Fruit fly (Drosophila melanogaster) whole organism, wandering third instar larva: ENCODE data around the gene Vps8.

Experiments used
- Abd-B ChIP-seq: fragments of >200 bp; optimal IDR thresholded peaks from 2 replicates; lab custom pipeline; 2017; ENCODE audit warnings: missing biosample characterization, missing genetic modification characterization
- CG32264 ChIP-seq: fragments of 200-800 bp; sonication (Bioruptor generic); optimal IDR thresholded peaks from 2 replicates; lab custom pipeline; 2016; ENCODE audit warnings: missing biosample characterization, missing genetic modification characterization
- CG9705 ChIP-seq: fragments of 200-800 bp; sonication (Bioruptor generic); optimal IDR thresholded peaks from 2 replicates; lab custom pipeline; 2018; ENCODE audit warnings: missing biosample characterization, mild to moderate bottlenecking, missing genetic modification characterization
- CrebA ChIP-seq: fragments of 200-800 bp; sonication (Bioruptor generic); optimal IDR thresholded peaks from 2 replicates; lab custom pipeline; 2016; ENCODE audit warnings: missing biosample characterization, mild to moderate bottlenecking, missing genetic modification characterization, borderline replicate concordance
- Dfd ChIP-seq: fragments of >200 bp; optimal IDR thresholded peaks from 2 replicates; lab custom pipeline; 2017; ENCODE audit warnings: missing biosample characterization, missing genetic modification characterization
- Dif ChIP-seq: fragments of 200-275, 200-300 bp; sonication (Bioruptor generic); optimal IDR thresholded peaks from 2 replicates; lab custom pipeline; 2018; ENCODE audit warnings: missing biosample characterization, missing genetic modification characterization; ENCODE audit not compliant: partially characterized antibody
- GATAd ChIP-seq: sonication (Bioruptor generic); optimal IDR thresholded peaks from 2 replicates; lab custom pipeline; 2016; ENCODE audit warnings: missing biosample characterization, missing genetic modification characterization
- HLH106 ChIP-seq: fragments of 200-800 bp; optimal IDR thresholded peaks from 3 replicates; lab custom pipeline; 2019; ENCODE audit warnings: missing biosample characterization, mild to moderate bottlenecking, missing genetic modification characterization, moderate library complexity
- Hnf4 ChIP-seq: fragments of 200-800 bp; sonication (Bioruptor generic); optimal IDR thresholded peaks from 2 replicates; lab custom pipeline; 2016; ENCODE audit warnings: missing biosample characterization, mild to moderate bottlenecking, missing genetic modification characterization
- Hr78 ChIP-seq: fragments of >200 bp; optimal IDR thresholded peaks from 2 replicates; lab custom pipeline; 2017; ENCODE audit warnings: missing biosample characterization, missing genetic modification characterization
- Hr83 ChIP-seq: fragments of 200-300 bp; sonication (Bioruptor generic); optimal IDR thresholded peaks from 2 replicates; lab custom pipeline; 2016; ENCODE audit warnings: missing biosample characterization, mild to moderate bottlenecking, missing genetic modification characterization, moderate library complexity; ENCODE audit not compliant: poor library complexity, severe bottlenecking
- Jra ChIP-seq: sonication (Bioruptor generic); optimal IDR thresholded peaks from 2 replicates; lab custom pipeline; 2016; ENCODE audit warnings: missing biosample characterization, missing genetic modification characterization
- Mio ChIP-seq: sonication (Bioruptor generic); optimal IDR thresholded peaks from 2 replicates; lab custom pipeline; 2016; ENCODE audit warnings: missing biosample characterization, missing genetic modification characterization
- Myc ChIP-seq: fragments of >200 bp; optimal IDR thresholded peaks from 2 replicates; lab custom pipeline; 2017
- N ChIP-seq: fragments of >200 bp; optimal IDR thresholded peaks from 2 replicates; lab custom pipeline; 2018; ENCODE audit warnings: missing biosample characterization, missing external identifiers, missing genetic modification characterization
- OdsH ChIP-seq: fragments of 200-800 bp; sonication (Bioruptor generic); optimal IDR thresholded peaks from 2 replicates; lab custom pipeline; 2016; ENCODE audit warnings: missing biosample characterization, mild to moderate bottlenecking, missing genetic modification characterization
- Rel ChIP-seq, 2 experiments: fragments of 200-800 bp; sonication (Bioruptor generic) in 1 of 2; optimal IDR thresholded peaks; 2 replicates in 1 of 2; 3 replicates in 1 of 2; lab custom pipeline; 2016 to 2019; ENCODE audit warnings: mild to moderate bottlenecking in 2 of 2, missing biosample characterization in 2 of 2, missing genetic modification characterization in 2 of 2, moderate library complexity in 1 of 2
- Sp1 ChIP-seq: fragments of 200-800 bp; sonication (Bioruptor generic); optimal IDR thresholded peaks from 3 replicates; lab custom pipeline; 2019; ENCODE audit warnings: missing biosample characterization, mild to moderate bottlenecking, missing genetic modification characterization, moderate library complexity
- Vsx2 ChIP-seq: fragments of 200-300, 225-300 bp; sonication (Bioruptor generic); optimal IDR thresholded peaks from 2 replicates; lab custom pipeline; 2018; ENCODE audit warnings: missing biosample characterization, missing genetic modification characterization; ENCODE audit not compliant: partially characterized antibody
- br ChIP-seq: fragments of 200-800 bp; sonication (Bioruptor generic); optimal IDR thresholded peaks from 2 replicates; lab custom pipeline; 2016; ENCODE audit warnings: missing biosample characterization, missing genetic modification characterization
- brk ChIP-seq: fragments of 200-800 bp; sonication (Bioruptor generic); optimal IDR thresholded peaks from 2 replicates; lab custom pipeline; 2016; ENCODE audit warnings: missing biosample characterization, mild to moderate bottlenecking, missing genetic modification characterization
- dl ChIP-seq, 2 experiments: fragments of 175-275, 200-275 bp in 1 of 2; fragments of 200-275 bp in 1 of 2; sonication (Bioruptor generic); optimal IDR thresholded peaks; lab custom pipeline; 2018; ENCODE audit warnings: mild to moderate bottlenecking in 2 of 2, missing biosample characterization in 2 of 2, missing genetic modification characterization in 2 of 2, moderate library complexity in 2 of 2; ENCODE audit not compliant: partially characterized antibody in 2 of 2, insufficient read depth in 1 of 2
- dmrt93B ChIP-seq: fragments of 200-800 bp; sonication (Bioruptor generic); optimal IDR thresholded peaks from 2 replicates; lab custom pipeline; 2018; ENCODE audit warnings: missing biosample characterization, mild to moderate bottlenecking, missing genetic modification characterization
- dsf ChIP-seq: sonication (Bioruptor generic); optimal IDR thresholded peaks from 2 replicates; lab custom pipeline; 2016; ENCODE audit warnings: missing biosample characterization, missing genetic modification characterization, borderline replicate concordance
- ey ChIP-seq: fragments of 200-800 bp; sonication (Bioruptor generic); optimal IDR thresholded peaks from 2 replicates; lab custom pipeline; 2016; ENCODE audit warnings: missing biosample characterization, missing genetic modification characterization
- foxo ChIP-seq, 2 experiments: fragments of 200-800 bp; sonication (Bioruptor generic); optimal IDR thresholded peaks; 2 replicates in 1 of 2; 3 replicates in 1 of 2; lab custom pipeline; 2016 to 2017; ENCODE audit warnings: missing biosample characterization in 2 of 2, missing genetic modification characterization in 2 of 2
- fru ChIP-seq: fragments of 200-800 bp; sonication (Bioruptor generic); optimal IDR thresholded peaks from 3 replicates; lab custom pipeline; 2016; ENCODE audit warnings: missing biosample characterization, mild to moderate bottlenecking, missing genetic modification characterization
- h ChIP-seq: fragments of 200-800 bp; sonication (Bioruptor generic); optimal IDR thresholded peaks from 3 replicates; lab custom pipeline; 2016; ENCODE audit warnings: missing biosample characterization, mild to moderate bottlenecking, missing genetic modification characterization
- jim ChIP-seq: fragments of 175-275, 200-325 bp; sonication (Bioruptor generic); optimal IDR thresholded peaks from 2 replicates; lab custom pipeline; 2016; ENCODE audit warnings: missing biosample characterization, mild to moderate bottlenecking, missing genetic modification characterization
- lola ChIP-seq: fragments of >200 bp; optimal IDR thresholded peaks from 2 replicates; lab custom pipeline; 2017; ENCODE audit warnings: missing biosample characterization, missing genetic modification characterization
- pan ChIP-seq: fragments of >200 bp; optimal IDR thresholded peaks from 2 replicates; lab custom pipeline; 2017
- psq ChIP-seq: fragments of 200-800 bp; sonication (Bioruptor generic); optimal IDR thresholded peaks from 3 replicates; lab custom pipeline; 2017; ENCODE audit warnings: missing biosample characterization, mild to moderate bottlenecking, missing genetic modification characterization, moderate library complexity
- rgr ChIP-seq: fragments of 200-800 bp; sonication (Bioruptor generic); optimal IDR thresholded peaks from 3 replicates; lab custom pipeline; 2016; ENCODE audit warnings: missing biosample characterization, mild to moderate bottlenecking, missing genetic modification characterization
- sage ChIP-seq: fragments of 200-800 bp; sonication (Bioruptor generic); optimal IDR thresholded peaks from 2 replicates; lab custom pipeline; 2016; ENCODE audit warnings: missing biosample characterization, mild to moderate bottlenecking, missing genetic modification characterization
- sv ChIP-seq: fragments of 200-800 bp; sonication (Bioruptor generic); optimal IDR thresholded peaks from 3 replicates; lab custom pipeline; 2016; ENCODE audit warnings: missing biosample characterization, missing genetic modification characterization
- tai ChIP-seq: sonication (Bioruptor generic); optimal IDR thresholded peaks from 2 replicates; lab custom pipeline; 2016; ENCODE audit warnings: missing biosample characterization, missing genetic modification characterization
- usp ChIP-seq: fragments of >200 bp; optimal IDR thresholded peaks from 2 replicates; lab custom pipeline; 2017; ENCODE audit warnings: missing biosample characterization, missing genetic modification characterization
- woc ChIP-seq: sonication (Bioruptor generic); optimal IDR thresholded peaks from 2 replicates; lab custom pipeline; 2016; ENCODE audit warnings: missing biosample characterization, mild to moderate bottlenecking, missing genetic modification characterization

The Vps8 gene

DNA sequence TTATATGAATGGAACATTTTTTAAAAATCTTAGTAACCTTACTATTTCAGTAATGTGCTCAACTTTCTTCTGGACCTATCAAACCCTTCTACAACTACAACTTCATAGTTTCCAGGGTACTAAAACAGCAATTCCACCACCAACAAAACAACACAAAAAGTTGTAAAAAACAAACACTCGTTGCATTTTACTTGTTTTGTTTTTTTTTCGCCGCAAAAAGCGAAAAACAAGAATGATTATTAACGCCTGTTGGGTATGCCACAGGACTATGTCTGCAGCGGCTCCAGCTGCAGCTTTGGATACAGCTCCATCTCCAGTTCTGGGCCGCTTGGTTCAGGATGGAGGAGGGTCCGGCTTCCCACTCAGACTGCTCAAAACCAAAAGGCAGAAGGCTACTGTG, 47.4 kb downstream of the Vps8 start:
- no peak for TF ChIP-seq CG32264 (GFP tag; lab: Kevin White, UChicago)
- no peak for TF ChIP-seq OdsH
- no peak for TF ChIP-seq Mio (GFP tag; lab: Kevin White, UChicago)
- no peak for TF ChIP-seq GATAd (GFP tag; lab: Kevin White, UChicago)
- no peak for TF ChIP-seq Rel (GFP tag; optimal IDR thresholded peaks at IDR 0.05; lab: Kevin White, UChicago)
- TF ChIP-seq Rel (tag; optimal IDR thresholded peaks at IDR 0.05; lab: Kevin White, UChicago), result no peak
- no peak for TF ChIP-seq woc
- no peak for TF ChIP-seq CrebA (GFP tag; lab: Kevin White, UChicago)
- no peak for TF ChIP-seq Hnf4
- no peak for TF ChIP-seq sv (GFP tag; lab: Kevin White, UChicago)
- no peak for TF ChIP-seq Dif (GFP tag; lab: Kevin White, UChicago)
- no peak for TF ChIP-seq Dfd (GFP tag; lab: Kevin White, UChicago)
- no peak for TF ChIP-seq Sp1 (GFP tag; lab: Kevin White, UChicago)

DNA sequence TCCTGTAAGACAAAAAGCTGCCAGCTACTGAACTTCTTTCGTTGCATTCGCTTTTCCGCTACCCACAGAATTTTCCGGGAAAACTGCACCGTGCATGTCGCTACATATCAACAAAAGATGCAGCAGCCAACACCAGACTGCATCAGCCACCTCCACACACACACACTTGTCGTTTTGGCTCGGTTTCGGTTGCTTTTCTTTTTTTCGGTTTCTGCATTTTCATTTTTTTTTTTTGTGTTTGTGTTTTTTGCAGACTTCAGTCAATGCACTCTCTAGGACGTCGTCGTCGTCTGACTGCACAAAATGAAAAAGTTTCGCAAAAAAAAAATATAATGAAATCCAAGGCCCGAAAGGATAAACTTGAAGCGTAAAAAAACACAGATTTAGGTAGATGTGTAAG, 47.9 kb downstream of the Vps8 start:
- TF ChIP-seq lola (GFP tag; lab: Kevin White, UChicago) (no peak), dsf (no peak), tai (GFP tag; lab: Kevin White, UChicago) (no peak), psq (GFP tag; lab: Kevin White, UChicago) (no peak), sv (GFP tag; lab: Kevin White, UChicago) (no peak), brk (GFP tag; lab: Kevin White, UChicago) (no peak), Dif (GFP tag; lab: Kevin White, UChicago) (no peak), ey (GFP tag; lab: Kevin White, UChicago) (no peak), usp (GFP tag; lab: Kevin White, UChicago) (no peak), Abd-B (GFP tag; lab: Kevin White, UChicago) (no peak), woc (no peak)

DNA sequence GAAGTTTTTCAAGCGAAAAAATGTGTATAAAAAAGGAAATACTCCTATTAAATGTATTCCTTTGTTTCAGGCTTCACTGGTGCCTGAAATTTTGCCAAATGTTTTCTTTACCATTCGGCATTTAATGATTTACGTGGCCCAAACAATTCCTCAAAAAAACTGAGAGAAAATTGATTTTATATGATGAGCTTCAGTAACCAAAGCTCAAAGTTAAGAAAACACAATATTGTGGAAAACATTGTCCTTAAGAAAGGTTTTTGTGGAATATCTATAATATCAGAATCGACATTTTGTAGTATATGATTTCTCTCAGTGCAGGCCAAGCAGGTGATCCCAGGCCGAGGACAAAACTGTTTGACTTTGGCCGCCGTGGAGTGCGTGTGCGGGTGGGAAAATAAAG, 48.5 kb downstream of the Vps8 start:
- TF ChIP-seq sv (GFP tag; lab: Kevin White, UChicago) (no peak), Hr78 (GFP tag; lab: Kevin White, UChicago) (no peak), psq (GFP tag; lab: Kevin White, UChicago) (peak; percentile 46), HLH106 (tag; lab: Kevin White, UChicago) (peak; percentile 42), rgr (peak; percentile 60), Hnf4 (peak; percentile 55), lola (GFP tag; lab: Kevin White, UChicago) (no peak), ey (GFP tag; lab: Kevin White, UChicago) (peak; percentile 62), foxo (GFP tag; optimal IDR thresholded peaks at IDR 0.05; lab: Kevin White, UChicago) (peak in 1 of 2 experiments; percentile 64), CG9705 (GFP tag; lab: Kevin White, UChicago) (no peak), usp (GFP tag; lab: Kevin White, UChicago) (no peak), tai (GFP tag; lab: Kevin White, UChicago) (peak; percentile 29), Dif (GFP tag; lab: Kevin White, UChicago) (no peak), pan (lab: Kevin White, UChicago) (no peak), Myc (lab: Kevin White, UChicago) (no peak), Sp1 (GFP tag; lab: Kevin White, UChicago) (peak; percentile 35), sage (no peak), fru (GFP tag; lab: Kevin White, UChicago) (peak; percentile 51), CG32264 (GFP tag; lab: Kevin White, UChicago) (no peak), N (GFP tag; lab: Kevin White, UChicago) (no peak), GATAd (GFP tag; lab: Kevin White, UChicago) (no peak), Abd-B (GFP tag; lab: Kevin White, UChicago) (no peak), Dfd (GFP tag; lab: Kevin White, UChicago) (no peak), dl (GFP tag; optimal IDR thresholded peaks at IDR 0.05; lab: Kevin White, UChicago; ENCODE audit: insufficient read depth in 1 of 2, partially characterized antibody in 2 of 2) (no peak), jim (GFP tag; lab: Kevin White, UChicago) (no peak), dmrt93B (GFP tag; lab: Kevin White, UChicago) (no peak), h (GFP tag; lab: Kevin White, UChicago) (peak; percentile 67), CrebA (GFP tag; lab: Kevin White, UChicago) (no peak), Mio (GFP tag; lab: Kevin White, UChicago) (no peak), Jra (GFP tag; lab: Kevin White, UChicago) (no peak), Hr83 (GFP tag; lab: Kevin White, UChicago) (no peak), Vsx2 (no peak), woc (peak; percentile 34), br (GFP tag; lab: Kevin White, UChicago) (peak; percentile 8), OdsH (peak; percentile 54), brk (GFP tag; lab: Kevin White, UChicago) (no peak), dsf (no peak), Rel (GFP tag; optimal IDR thresholded peaks at IDR 0.05; lab: Kevin White, UChicago) (no peak), Rel (tag; optimal IDR thresholded peaks at IDR 0.05; lab: Kevin White, UChicago) (no peak)
